Worm (Caenorhabditis elegans) whole organism, young adult: ENCODE data around the gene Y116F11B.6.

Source experiments
- F52B5.7 ChIP-seq: sonication (generic microtip); optimal IDR thresholded peaks from 2 replicates; lab custom pipeline; 2016; ENCODE audit warnings: mild to moderate bottlenecking, missing genetic modification characterization, missing compliant biosample characterization
- attf-3 ChIP-seq: fragments of 200-800 bp; sonication (Bioruptor generic); conservative IDR thresholded peaks from 2 replicates; pipeline ENCODE4 v1.3.6; 2022; ENCODE audit warnings: missing genetic modification reagents, missing genetic modification characterization, missing compliant biosample characterization
- ceh-91 ChIP-seq: fragments of 200-800 bp; sonication (Bioruptor generic); IDR thresholded peaks from 2 replicates; pipeline ENCODE4 v1.3.6; 2022; ENCODE audit warnings: missing genetic modification reagents, missing genetic modification characterization, missing compliant biosample characterization
- lin-40 ChIP-seq: sonication (generic microtip); optimal IDR thresholded peaks from 2 replicates; lab custom pipeline; 2016; ENCODE audit warnings: missing genetic modification characterization, mild to moderate bottlenecking, missing compliant biosample characterization, missing genotype, missing genetic modification reagents
- lsl-1 ChIP-seq: fragments of 200-800 bp; sonication (Bioruptor generic); optimal IDR thresholded peaks from 2 replicates; lab custom pipeline; 2018; ENCODE audit warnings: mild to moderate bottlenecking, missing genetic modification characterization, moderate library complexity, missing compliant biosample characterization
- rpc-1 ChIP-seq, 2 experiments: fragments of 150-350 bp in 1 of 2; sonication (generic microtip) in 1 of 2; optimal IDR thresholded peaks; 2 replicates each; lab custom pipeline; 2014 to 2018; ENCODE audit warnings: missing biosample characterization in 1 of 2, missing genetic modification characterization in 1 of 2, missing genetic modification reagents in 1 of 2, missing genotype in 1 of 2

Gene Y116F11B.6

ce11 chrV:19794931-19795330, 50.8 kb downstream of the Y116F11B.6 start, which contains the start of gene M162.7:
Gene M162.7 (minus strand): TSS chrV:19795031.
- TF ChIP-seq attf-3 (GFP tag; lab: Robert Waterston, UW) (no peak), lsl-1 (no peak), lin-40 (tag; lab: Kevin White, UChicago) (no peak), rpc-1 (optimal IDR thresholded peaks at IDR 0.05; lab: Kevin White, UChicago) (no peak), rpc-1 (tag; optimal IDR thresholded peaks at IDR 0.05; lab: Kevin White, UChicago) (no peak), F52B5.7 (tag; lab: Kevin White, UChicago) (no peak), ceh-91 (GFP tag; lab: Robert Waterston, UW) (no peak)
